Worm (Caenorhabditis elegans) whole organism, L4/young adult: Measurements from ENCODE around the gene srx-98.

Experiments
- W03F9.2 ChIP-seq: fragments of 150-350 bp; optimal IDR thresholded peaks from 2 replicates; lab custom pipeline; 2014; ENCODE audit warnings: missing biosample characterization, missing genetic modification characterization
- him-1 ChIP-seq: sonication (generic microtip); optimal IDR thresholded peaks from 2 replicates; lab custom pipeline; 2016; ENCODE audit warnings: missing genotype, missing genetic modification reagents, missing genetic modification characterization, missing compliant biosample characterization

- no peak for TF ChIP-seq him-1 (tag; lab: Kevin White, UChicago)
- TF ChIP-seq W03F9.2 (tag; lab: Kevin White, UChicago) = no peak
Observed at ce11 chrII:3670956-3671355, at the start of gene srx-98.
